Fruit fly (Drosophila melanogaster) S2 (cell line): ENCODE measurements around the gene CG31189.

Source experiments
- CG8478 ChIP-seq: fragments of >200 bp; optimal IDR thresholded peaks from 2 replicates; lab custom pipeline; 2018
- CTCF ChIP-seq, 2 experiments: fragments of >200 bp; optimal IDR thresholded peaks; 2 replicates each; lab custom pipeline; 2018

The CG31189 gene

dm6 chr3R:21071312-21071711, 25.7 kb upstream of the CG31189 start:
- TF ChIP-seq CTCF (optimal IDR thresholded peaks at IDR 0.05; lab: Kevin White, UChicago) = no peak
- TF ChIP-seq CG8478 (lab: Kevin White, UChicago) = no peak

- peak in 1 of 2 experiments; percentile 2 for TF ChIP-seq CTCF (optimal IDR thresholded peaks at IDR 0.05; lab: Kevin White, UChicago)
- no peak for TF ChIP-seq CG8478 (lab: Kevin White, UChicago)
Measured at dm6 chr3R:21069742-21070141, 24.1 kb upstream of the CG31189 start.

- TF ChIP-seq CTCF (optimal IDR thresholded peaks at IDR 0.05; lab: Kevin White, UChicago) = no peak
- TF ChIP-seq CG8478 (lab: Kevin White, UChicago) = no peak
Measured at dm6 chr3R:21067543-21067942, 21.9 kb upstream of the CG31189 start.

dm6 chr3R:21066469-21067284, 21.0 kb upstream of the CG31189 start:
- TF ChIP-seq CG8478 (lab: Kevin White, UChicago) = no peak
- no peak for TF ChIP-seq CTCF (optimal IDR thresholded peaks at IDR 0.05; lab: Kevin White, UChicago)

- TF ChIP-seq CG8478 (lab: Kevin White, UChicago) = no peak
- TF ChIP-seq CTCF (optimal IDR thresholded peaks at IDR 0.05; lab: Kevin White, UChicago) = no peak
Measured at dm6 chr3R:21065696-21066080, 20.0 kb upstream of the CG31189 start.

- TF ChIP-seq CTCF (optimal IDR thresholded peaks at IDR 0.05; lab: Kevin White, UChicago) (peak in 1 of 2 experiments; percentile 22), CG8478 (lab: Kevin White, UChicago) (no peak)
Measured at dm6 chr3R:21065010-21065695, 19.5 kb upstream of the CG31189 start, which contains the start of gene AnxB9. AnxB9 (plus strand) TSS chr3R:21065241.

- TF ChIP-seq CG8478 (lab: Kevin White, UChicago) (no peak), CTCF (optimal IDR thresholded peaks at IDR 0.05; lab: Kevin White, UChicago) (peak in 1 of 2 experiments; percentile 47)
Measured at dm6 chr3R:21064000-21064924, 18.6 kb upstream of the CG31189 start, which contains the start of gene Cortactin. Cortactin (minus strand) TSS chr3R:21064471.

dm6 chr3R:21063433-21063832, 17.8 kb upstream of the CG31189 start:
- TF ChIP-seq CG8478 (lab: Kevin White, UChicago) (no peak), CTCF (optimal IDR thresholded peaks at IDR 0.05; lab: Kevin White, UChicago) (no peak)

dm6 chr3R:21060430-21061245, 15.0 kb upstream of the CG31189 start, which contains the start of gene Mvl:
Mvl (minus strand) TSS chr3R:21060800.
- TF ChIP-seq CG8478 (lab: Kevin White, UChicago) (no peak), CTCF (optimal IDR thresholded peaks at IDR 0.05; lab: Kevin White, UChicago) (peak; percentile 5 to 35)

dm6 chr3R:21059486-21060356, 14.1 kb upstream of the CG31189 start:
- TF ChIP-seq CG8478 (lab: Kevin White, UChicago) = no peak
- TF ChIP-seq CTCF (optimal IDR thresholded peaks at IDR 0.05; lab: Kevin White, UChicago) = no peak

- no peak for TF ChIP-seq CTCF (optimal IDR thresholded peaks at IDR 0.05; lab: Kevin White, UChicago)
- no peak for TF ChIP-seq CG8478 (lab: Kevin White, UChicago)
Measured at dm6 chr3R:21057519-21057918, 11.9 kb upstream of the CG31189 start.

dm6 chr3R:21050875-21051274, 5.2 kb upstream of the CG31189 start, which contains the start of gene Jhbp15:
Jhbp15 (minus strand) TSS chr3R:21050975.
- no peak for TF ChIP-seq CG8478 (lab: Kevin White, UChicago)
- TF ChIP-seq CTCF (optimal IDR thresholded peaks at IDR 0.05; lab: Kevin White, UChicago) = no peak
